Worm (Caenorhabditis elegans) whole organism, L3 larva: Measurements from ENCODE around the gene str-252.

Source experiments
- R02D3.7 ChIP-seq: fragments of 150-350 bp; optimal IDR thresholded peaks from 2 replicates; lab custom pipeline; 2014; ENCODE audit warnings: missing biosample characterization, missing genetic modification characterization
- ZK546.5 ChIP-seq: sonication (generic microtip); optimal IDR thresholded peaks from 2 replicates; lab custom pipeline; 2017; ENCODE audit warnings: missing biosample characterization, missing genetic modification characterization
- aly-2 ChIP-seq: fragments of 150-350 bp; optimal IDR thresholded peaks from 2 replicates; lab custom pipeline; 2014; ENCODE audit warnings: missing biosample characterization, missing genetic modification characterization
- ama-1 ChIP-seq: fragments of 150-350 bp; optimal IDR thresholded peaks from 2 replicates; lab custom pipeline; 2018
- ceh-16 ChIP-seq: sonication (generic microtip); optimal IDR thresholded peaks from 2 replicates; lab custom pipeline; 2017; ENCODE audit warnings: missing biosample characterization, missing genetic modification characterization
- ceh-28 ChIP-seq: fragments of 150-350 bp; optimal IDR thresholded peaks from 2 replicates; lab custom pipeline; 2014; ENCODE audit warnings: missing biosample characterization, missing genetic modification reagents, missing genetic modification characterization
- ceh-82 ChIP-seq: fragments of 150-350 bp; optimal IDR thresholded peaks from 2 replicates; lab custom pipeline; 2014; ENCODE audit warnings: missing biosample characterization, missing genetic modification characterization
- ceh-9 ChIP-seq: sonication (generic microtip); optimal IDR thresholded peaks from 2 replicates; lab custom pipeline; 2018; ENCODE audit warnings: missing biosample characterization, missing genetic modification characterization
- daf-12 ChIP-seq: fragments of 150-350 bp; optimal IDR thresholded peaks from 2 replicates; lab custom pipeline; 2014; ENCODE audit warnings: missing biosample characterization, missing genetic modification reagents, missing genetic modification characterization
- egl-27 ChIP-seq: sonication (generic microtip); optimal IDR thresholded peaks from 4 replicates; lab custom pipeline; 2017; ENCODE audit warnings: missing biosample characterization, missing genetic modification reagents, missing genetic modification characterization
- egl-5 ChIP-seq: fragments of 150-350 bp; optimal IDR thresholded peaks from 2 replicates; lab custom pipeline; 2017; ENCODE audit warnings: missing biosample characterization, missing genetic modification reagents, missing genetic modification characterization, inconsistent platforms
- elt-1 ChIP-seq: fragments of 150-350 bp; optimal IDR thresholded peaks from 2 replicates; lab custom pipeline; 2014; ENCODE audit warnings: missing biosample characterization, missing genetic modification characterization
- elt-2 ChIP-seq: sonication (generic microtip); optimal IDR thresholded peaks from 2 replicates; lab custom pipeline; 2016; ENCODE audit warnings: missing genetic modification reagents, mild to moderate bottlenecking, missing genetic modification characterization, missing compliant biosample characterization
- elt-3 ChIP-seq, 3 experiments: fragments of 150-350 bp in 1 of 3; sonication (generic microtip) in 2 of 3; optimal IDR thresholded peaks; 2 replicates in 2 of 3; 4 replicates in 1 of 3; lab custom pipeline; 2014 to 2017; ENCODE audit warnings: missing biosample characterization in 3 of 3, missing genetic modification characterization in 3 of 3
- fkh-10 ChIP-seq: sonication (generic microtip); optimal IDR thresholded peaks from 2 replicates; lab custom pipeline; 2017; ENCODE audit warnings: missing biosample characterization, missing genetic modification reagents, missing genetic modification characterization
- fkh-2 ChIP-seq: fragments of 150-350 bp; optimal IDR thresholded peaks from 2 replicates; lab custom pipeline; 2014; ENCODE audit warnings: missing biosample characterization, missing genetic modification reagents, missing genetic modification characterization
- fos-1 ChIP-seq: fragments of 150-350 bp; optimal IDR thresholded peaks from 2 replicates; lab custom pipeline; 2014; ENCODE audit warnings: missing biosample characterization, missing genetic modification characterization
- hmg-11 ChIP-seq: sonication (generic microtip); optimal IDR thresholded peaks from 2 replicates; lab custom pipeline; 2016; ENCODE audit warnings: missing genetic modification characterization, missing compliant biosample characterization
- jun-1 ChIP-seq: fragments of 150-350 bp; optimal IDR thresholded peaks from 2 replicates; lab custom pipeline; 2014; ENCODE audit warnings: missing biosample characterization, missing genetic modification reagents, missing genetic modification characterization
- lin-15B ChIP-seq: fragments of 150-350 bp; optimal IDR thresholded peaks from 2 replicates; lab custom pipeline; 2014; ENCODE audit warnings: missing biosample characterization, missing genetic modification characterization
- lin-39 ChIP-seq: fragments of 150-350 bp; optimal IDR thresholded peaks from 2 replicates; lab custom pipeline; 2018; ENCODE audit warnings: missing biosample characterization, missing genetic modification reagents, missing genetic modification characterization
- lsy-12 ChIP-seq: sonication (generic microtip); optimal IDR thresholded peaks from 2 replicates; lab custom pipeline; 2016; ENCODE audit warnings: mild to moderate bottlenecking, missing genetic modification characterization, missing compliant biosample characterization
- mdl-1 ChIP-seq: fragments of 150-350 bp; optimal IDR thresholded peaks from 2 replicates; lab custom pipeline; 2014; ENCODE audit warnings: missing biosample characterization, missing genetic modification characterization
- mml-1 ChIP-seq: fragments of 150-350 bp; sonication (generic microtip); optimal IDR thresholded peaks from 3 replicates; lab custom pipeline; 2014; ENCODE audit warnings: missing biosample characterization, missing genetic modification characterization
- nfya-1 ChIP-seq: sonication (generic microtip); optimal IDR thresholded peaks from 2 replicates; lab custom pipeline; 2017; ENCODE audit warnings: missing genetic modification characterization, mild to moderate bottlenecking, missing compliant biosample characterization, antibody characterized with exemption, moderate library complexity; ENCODE audit not compliant: insufficient read depth
- nhr-11 ChIP-seq: fragments of 150-350 bp; optimal IDR thresholded peaks from 2 replicates; lab custom pipeline; 2014; ENCODE audit warnings: missing biosample characterization, missing genetic modification characterization
- nhr-23 ChIP-seq: fragments of 150-350 bp; optimal IDR thresholded peaks from 2 replicates; lab custom pipeline; 2014; ENCODE audit warnings: missing biosample characterization, missing genetic modification reagents, missing genetic modification characterization
- nhr-237 ChIP-seq: fragments of 150-350 bp; optimal IDR thresholded peaks from 2 replicates; lab custom pipeline; 2014; ENCODE audit warnings: missing biosample characterization, missing genetic modification characterization
- nhr-25 ChIP-seq: sonication (generic microtip); optimal IDR thresholded peaks from 2 replicates; lab custom pipeline; 2017; ENCODE audit warnings: missing biosample characterization, missing genetic modification characterization
- nhr-28 ChIP-seq: fragments of 150-350 bp; optimal IDR thresholded peaks from 2 replicates; lab custom pipeline; 2014; ENCODE audit warnings: missing biosample characterization, missing genetic modification characterization
- nhr-43 ChIP-seq: sonication (generic microtip); optimal IDR thresholded peaks from 2 replicates; lab custom pipeline; 2016; ENCODE audit warnings: mild to moderate bottlenecking, missing genetic modification characterization, missing compliant biosample characterization; ENCODE audit not compliant: poor library complexity, severe bottlenecking
- nhr-76 ChIP-seq: fragments of 150-350 bp; sonication (generic microtip); optimal IDR thresholded peaks from 5 replicates; lab custom pipeline; 2014; ENCODE audit warnings: missing biosample characterization, missing genetic modification characterization
- nhr-77 ChIP-seq: fragments of 150-350 bp; optimal IDR thresholded peaks from 2 replicates; lab custom pipeline; 2014; ENCODE audit warnings: missing biosample characterization, missing genetic modification characterization
- pha-4 ChIP-seq: fragments of 150-350 bp; optimal IDR thresholded peaks from 2 replicates; lab custom pipeline; 2014; ENCODE audit warnings: missing biosample characterization, missing genetic modification reagents, missing genetic modification characterization
- pqm-1 ChIP-seq: fragments of 150-350 bp; optimal IDR thresholded peaks from 2 replicates; lab custom pipeline; 2017; ENCODE audit warnings: missing biosample characterization, missing genetic modification characterization, inconsistent platforms
- skn-1 ChIP-seq: fragments of 150-350 bp; optimal IDR thresholded peaks from 2 replicates; lab custom pipeline; 2014; ENCODE audit warnings: missing biosample characterization, missing genetic modification characterization
- snpc-4 ChIP-seq: fragments of 150-350 bp; optimal IDR thresholded peaks from 2 replicates; lab custom pipeline; 2014; ENCODE audit warnings: missing biosample characterization, missing genetic modification characterization
- unc-62 ChIP-seq: fragments of 150-350 bp; sonication (generic microtip); optimal IDR thresholded peaks from 4 replicates; lab custom pipeline; 2014; ENCODE audit warnings: missing biosample characterization, missing genetic modification reagents, missing genetic modification characterization
- zag-1 ChIP-seq: fragments of 150-350 bp; optimal IDR thresholded peaks from 2 replicates; lab custom pipeline; 2014; ENCODE audit warnings: missing biosample characterization, missing genetic modification characterization
- ztf-11 ChIP-seq: fragments of 150-350 bp; optimal IDR thresholded peaks from 2 replicates; lab custom pipeline; 2014; ENCODE audit warnings: missing biosample characterization, missing genetic modification characterization
- ztf-4 ChIP-seq: fragments of 150-350 bp; optimal IDR thresholded peaks from 2 replicates; lab custom pipeline; 2014; ENCODE audit warnings: missing biosample characterization, missing genetic modification characterization

Gene str-252

DNA sequence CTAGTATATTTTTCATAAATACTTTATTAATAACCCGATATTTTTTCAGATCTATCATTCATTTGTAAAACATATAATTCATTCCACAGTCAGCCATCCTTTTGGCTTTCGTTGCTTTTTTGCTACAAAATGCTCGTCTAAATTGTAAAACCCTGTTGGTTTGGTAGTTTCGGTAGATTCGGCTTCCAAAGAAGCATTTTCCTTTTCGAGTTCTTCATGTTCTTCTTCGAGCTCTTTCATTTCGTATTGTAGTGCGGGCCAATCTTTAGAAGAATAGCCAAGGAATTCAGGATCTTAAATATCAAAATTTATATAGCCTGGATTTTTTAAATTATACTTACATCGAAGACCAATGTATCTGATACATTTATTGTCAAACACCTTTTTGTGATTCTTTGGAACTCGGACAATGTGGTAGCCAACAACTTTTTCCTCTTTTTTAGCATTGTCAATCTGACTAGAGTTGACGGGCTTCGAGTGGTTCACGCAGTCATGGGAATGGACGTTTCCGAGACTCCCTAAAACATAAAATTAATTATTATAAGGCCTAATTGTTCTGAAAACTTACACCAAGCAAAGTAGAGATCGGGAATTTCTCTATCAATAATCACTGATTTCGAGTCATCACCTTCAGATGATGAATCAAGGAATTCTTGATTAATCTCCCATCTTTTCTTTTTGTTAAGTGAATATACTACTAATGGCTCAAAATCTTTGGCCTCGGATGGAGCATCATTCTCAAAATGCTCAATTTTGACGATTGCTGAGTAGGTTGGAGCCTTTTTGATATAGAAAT lies 8.0 kb upstream of the str-252 start:
- TF ChIP-seq ama-1 (peak; percentile 87), ztf-4 (tag; lab: Kevin White, UChicago) (peak; percentile 24), nhr-43 (tag; lab: Kevin White, UChicago) (peak; percentile 65), jun-1 (no peak), egl-27 (tag; lab: Kevin White, UChicago) (no peak), nfya-1 (tag; lab: Kevin White, UChicago) (peak; percentile 12)

DNA sequence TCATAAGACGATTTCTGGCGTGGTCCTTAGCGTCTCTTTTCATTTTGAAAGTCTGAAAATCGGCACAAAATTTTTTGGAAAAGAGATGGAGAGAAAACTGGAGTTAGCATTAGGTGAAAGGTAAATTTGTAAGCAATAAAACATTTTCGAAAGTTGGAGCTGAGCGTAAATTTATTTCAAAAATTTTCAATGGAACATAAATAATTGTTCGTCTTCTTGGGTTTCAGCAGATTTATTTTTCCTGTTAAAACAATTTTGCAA lies 7.5 kb upstream of the str-252 start, which contains the start of gene C06B3.6:
C06B3.6 (minus strand) TSS at position 52 of the 261 bp plus-strand sequence.
- no peak for TF ChIP-seq fkh-2 (tag; lab: Kevin White, UChicago)
- no peak for TF ChIP-seq R02D3.7 (tag; lab: Kevin White, UChicago)
- no peak for TF ChIP-seq nhr-76 (tag; lab: Kevin White, UChicago)
- no peak for TF ChIP-seq ceh-9 (tag; lab: Kevin White, UChicago)
- TF ChIP-seq unc-62 (GFP tag; lab: Kevin White, UChicago), result no peak
- TF ChIP-seq nhr-43 (tag; lab: Kevin White, UChicago), result no peak

DNA sequence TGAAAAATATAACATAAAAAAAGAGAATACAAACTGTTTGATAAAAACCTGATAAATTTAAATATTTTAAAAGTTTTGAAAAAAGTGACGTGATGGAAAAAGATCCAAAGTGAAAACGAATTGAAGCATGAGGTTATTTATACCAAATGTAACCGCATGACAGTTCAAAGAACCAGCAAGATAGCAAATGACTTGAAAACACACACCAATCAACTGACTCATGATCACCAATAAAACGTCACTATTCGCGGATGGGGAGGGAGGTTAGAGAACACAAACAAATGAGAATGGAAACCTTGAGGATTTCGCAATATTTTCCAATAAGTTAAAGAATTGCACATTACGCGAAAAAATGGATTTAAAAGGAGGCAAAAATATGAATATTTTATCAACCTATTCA lies 6.9 kb upstream of the str-252 start, which contains the start of gene C06B3.7:
C06B3.7 (plus strand) TSS at position 287 of the 400 bp plus-strand sequence.
- TF ChIP-seq elt-2 (peak; percentile 92), mdl-1 (tag; lab: Kevin White, UChicago) (peak; percentile 75), pqm-1 (tag; lab: Kevin White, UChicago) (peak; percentile 95), ceh-82 (tag; lab: Kevin White, UChicago) (no peak), lin-39 (tag; lab: Kevin White, UChicago) (peak; percentile 92), nhr-25 (peak; percentile 52), nhr-11 (peak; percentile 27), nhr-76 (tag; lab: Kevin White, UChicago) (no peak), egl-5 (tag; lab: Kevin White, UChicago) (peak; percentile 99), nhr-237 (tag; lab: Kevin White, UChicago) (no peak), nhr-28 (tag; lab: Kevin White, UChicago) (no peak), nhr-43 (tag; lab: Kevin White, UChicago) (peak; percentile 79), fkh-2 (tag; lab: Kevin White, UChicago) (no peak), unc-62 (GFP tag; lab: Kevin White, UChicago) (no peak), skn-1 (tag; lab: Kevin White, UChicago) (peak; percentile 72), R02D3.7 (tag; lab: Kevin White, UChicago) (no peak), nfya-1 (tag; lab: Kevin White, UChicago) (peak; percentile 90), elt-1 (tag; lab: Kevin White, UChicago) (no peak), lsy-12 (peak; percentile 16), pha-4 (peak; percentile 94), nhr-23 (peak; percentile 86), lin-15B (tag; lab: Kevin White, UChicago) (peak; percentile 27), elt-3 (tag; optimal IDR thresholded peaks at IDR 0.05; lab: Kevin White, UChicago) (peak in 1 of 3 experiments; percentile 23), egl-27 (tag; lab: Kevin White, UChicago) (no peak), ceh-28 (tag; lab: Kevin White, UChicago) (peak; percentile 58), snpc-4 (tag; lab: Kevin White, UChicago) (no peak), zag-1 (tag; lab: Kevin White, UChicago) (no peak), daf-12 (tag; lab: Kevin White, UChicago) (no peak), mml-1 (tag; lab: Kevin White, UChicago) (no peak), hmg-11 (tag; lab: Kevin White, UChicago) (no peak), jun-1 (peak; percentile 92), fkh-10 (GFP tag; lab: Kevin White, UChicago) (no peak)

DNA sequence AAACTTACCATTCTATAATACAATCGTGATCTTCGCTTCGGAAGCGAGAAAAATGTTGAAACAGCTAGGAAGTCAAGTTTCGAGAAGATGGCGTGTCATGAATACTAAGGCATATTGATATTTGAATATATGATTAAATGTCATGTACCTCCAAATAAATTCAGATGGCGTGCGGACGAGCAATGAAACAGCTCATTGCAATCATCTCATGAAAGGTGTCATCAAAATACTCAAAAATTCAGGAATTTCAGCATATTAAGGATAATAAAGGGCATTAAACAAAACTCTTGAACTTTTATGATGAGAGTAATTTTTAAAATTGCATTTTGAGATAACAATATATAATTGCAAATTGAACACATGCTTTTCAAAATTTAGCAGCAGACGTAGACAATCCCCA lies 906 bp upstream of the str-252 start, which contains the start of gene gcy-32:
gcy-32 (minus strand) TSS at position 101 of the 400 bp plus-strand sequence.
- TF ChIP-seq aly-2 (no peak), ceh-28 (tag; lab: Kevin White, UChicago) (no peak), egl-5 (tag; lab: Kevin White, UChicago) (no peak), pqm-1 (tag; lab: Kevin White, UChicago) (no peak), ZK546.5 (tag; lab: Kevin White, UChicago) (no peak), mdl-1 (tag; lab: Kevin White, UChicago) (no peak), nhr-77 (tag; lab: Kevin White, UChicago) (no peak), ceh-16 (tag; lab: Kevin White, UChicago) (no peak), nhr-43 (tag; lab: Kevin White, UChicago) (no peak), ztf-11 (no peak), nhr-28 (tag; lab: Kevin White, UChicago) (no peak), fkh-10 (GFP tag; lab: Kevin White, UChicago) (no peak), fos-1 (tag; lab: Kevin White, UChicago) (no peak), unc-62 (GFP tag; lab: Kevin White, UChicago) (no peak), nhr-76 (tag; lab: Kevin White, UChicago) (no peak)
